Fruit fly (Drosophila melanogaster): ENCODE results near the gene neo.
A peak's percentile ranks its signal among the peaks of the same experiment; 100 is the strongest.

The neo gene

DNA sequence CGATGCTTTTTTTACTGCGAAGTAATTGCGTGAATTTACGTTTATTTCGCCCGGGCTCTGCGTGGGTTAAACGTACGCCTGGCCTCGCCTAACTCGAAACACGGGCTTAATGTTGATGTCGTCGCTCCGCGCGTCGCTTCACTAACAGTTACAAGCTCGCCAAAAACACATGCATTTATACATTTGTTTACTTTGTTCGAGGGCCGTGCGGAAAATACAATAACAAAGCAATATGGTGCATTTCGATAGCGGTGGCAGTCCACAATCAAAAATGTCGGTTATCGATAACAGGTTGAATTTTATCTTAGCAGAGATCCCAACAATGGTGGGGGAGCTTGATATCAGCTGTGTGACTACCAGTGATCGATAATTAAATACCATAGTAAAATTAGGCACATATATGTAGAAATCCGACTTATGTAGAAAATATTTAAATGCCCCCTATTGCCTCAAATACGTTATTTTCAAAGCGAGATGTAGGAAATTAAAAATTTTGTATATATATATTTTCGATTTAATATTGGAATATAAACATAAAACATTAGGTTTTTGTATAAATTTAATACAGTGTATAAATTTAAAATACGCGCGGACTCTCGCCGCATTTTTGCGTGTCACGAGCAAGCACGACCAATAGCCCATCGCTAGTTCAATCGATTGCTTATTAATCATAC is 49.9 kb downstream of the neo start, which contains the start of gene Zip99C (continued):
- TF ChIP-seq bigmax (GFP tag; optimal IDR thresholded peaks at IDR 0.05) (no peak), bab2 (GFP tag; optimal IDR thresholded peaks at IDR 0.05) (no peak), klu (GFP tag; IDR thresholded peaks at IDR 0.05) (0 out of 2 replicates have a peak, but pooled peaks have one; percentile 10), Blimp-1 (GFP tag; optimal IDR thresholded peaks at IDR 0.05) (no peak), cas (GFP tag; IDR thresholded peaks at IDR 0.05) (no peak), Awh (GFP tag; IDR thresholded peaks at IDR 0.05) (no peak), CG9932 (GFP tag; IDR thresholded peaks at IDR 0.05) (peak; percentile 83), NK7.1 (GFP tag; optimal IDR thresholded peaks at IDR 0.05) (no peak), CG14860 (GFP tag; IDR thresholded peaks at IDR 0.05; ENCODE audit: partially characterized antibody) (peak; percentile 85), CG9215 (GFP tag; IDR thresholded peaks at IDR 0.05) (no peak), CG2678 (tag; optimal IDR thresholded peaks at IDR 0.05) (peak; percentile 55), CG13775 (GFP tag; optimal IDR thresholded peaks at IDR 0.05) (peak; percentile 50), sr (GFP tag; IDR thresholded peaks at IDR 0.05) (0 out of 3 replicates have a peak, but pooled peaks have one; percentile 16), slp2 (GFP tag; optimal IDR thresholded peaks at IDR 0.05) (no peak), ewg (GFP tag; optimal IDR thresholded peaks at IDR 0.05) (no peak), ara (GFP tag; IDR thresholded peaks at IDR 0.05) (no peak), mirr (GFP tag; optimal IDR thresholded peaks at IDR 0.05) (no peak), CG10959 (GFP tag; IDR thresholded peaks at IDR 0.05) (no peak), inv (GFP tag; IDR thresholded peaks at IDR 0.05; ENCODE audit: partially characterized antibody) (peak; percentile 91), gt (GFP tag; IDR thresholded peaks at IDR 0.05) (no peak), ranshi (GFP tag; IDR thresholded peaks at IDR 0.05) (peak; percentile 51; the same call in 1 of the 2 replicates), CG17328 (GFP tag; IDR thresholded peaks at IDR 0.05) (no peak), CG10979 (tag; optimal IDR thresholded peaks at IDR 0.05) (no peak), Tbp (GFP tag; optimal IDR thresholded peaks at IDR 0.05) (no peak), dmrt99B (tag; optimal IDR thresholded peaks at IDR 0.05) (no peak), chif (GFP tag; optimal IDR thresholded peaks at IDR 0.05) (peak in 1 of 2 experiments; percentile 2), CG2712 (tag; optimal IDR thresholded peaks at IDR 0.05) (peak; percentile 58), nmo (GFP tag; optimal IDR thresholded peaks at IDR 0.05) (peak; percentile 63), Myb (GFP tag; optimal IDR thresholded peaks at IDR 0.05) (peak; percentile 36), CkIIα-i1 (GFP tag; IDR thresholded peaks at IDR 0.05) (no peak), Atf-2 (GFP tag; optimal IDR thresholded peaks at IDR 0.05) (no peak), sug (tag; optimal IDR thresholded peaks at IDR 0.05) (peak; percentile 56), CG6813 (GFP tag; optimal IDR thresholded peaks at IDR 0.05) (no peak), Dref (GFP tag; IDR thresholded peaks at IDR 0.05) (peak; percentile 96), odd (GFP tag; optimal IDR thresholded peaks at IDR 0.05) (no peak), wdn (GFP tag; IDR thresholded peaks at IDR 0.05) (no peak), ap (GFP tag; IDR thresholded peaks at IDR 0.05) (no peak), jigr1 (GFP tag; IDR thresholded peaks at IDR 0.05) (no peak), Ravus (GFP tag; IDR thresholded peaks at IDR 0.05) (no peak), otp (GFP tag; IDR thresholded peaks at IDR 0.05) (0 out of 3 replicates have a peak, but pooled peaks have one; percentile 32), CG7987 (GFP tag; optimal IDR thresholded peaks at IDR 0.05) (peak; percentile 17), CG9797 (GFP tag; optimal IDR thresholded peaks at IDR 0.05) (peak; percentile 59), CrebB (tag; optimal IDR thresholded peaks at IDR 0.05) (no peak), pros (GFP tag; optimal IDR thresholded peaks at IDR 0.05) (no peak), Pdp1 (GFP tag; optimal IDR thresholded peaks at IDR 0.05) (no peak), ato (GFP tag; IDR thresholded peaks at IDR 0.05; ENCODE audit: partially characterized antibody) (peak; percentile 55), CG1647 (GFP tag; optimal IDR thresholded peaks at IDR 0.05) (no peak), Dll (GFP tag; IDR thresholded peaks at IDR 0.05; ENCODE audit: partially characterized antibody) (peak; percentile 98), ab (GFP tag; optimal IDR thresholded peaks at IDR 0.05) (no peak), cwo (GFP tag; optimal IDR thresholded peaks at IDR 0.05) (no peak)

Data from whole organism, embryonic.